Worm (Caenorhabditis elegans) whole organism, L4 larva: ENCODE data around the gene klp-20.

Experiments used
- F44E2.7 ChIP-seq: fragments of 200-800 bp; sonication (Bioruptor generic); IDR thresholded peaks from 2 replicates; pipeline ENCODE4 v2.1.2; 2022; ENCODE audit warnings: missing genetic modification characterization, missing compliant biosample characterization
- T20F7.1 ChIP-seq: fragments of 200-800 bp; sonication (Bioruptor generic); optimal IDR thresholded peaks from 2 replicates; lab custom pipeline; 2018; ENCODE audit warnings: mild to moderate bottlenecking, missing genetic modification characterization, missing compliant biosample characterization
- Y48G9A.11 ChIP-seq: fragments of 200-800 bp; sonication (Bioruptor generic); IDR thresholded peaks from 2 replicates; pipeline ENCODE4 v1.3.6; 2022; ENCODE audit warnings: missing genetic modification reagents, missing genetic modification characterization, missing compliant biosample characterization
- aha-1 ChIP-seq: fragments of 150-350 bp; peaks from one replicate; lab custom pipeline; 2014; ENCODE audit warnings: missing biosample characterization, missing genetic modification characterization
- ceh-28 ChIP-seq: fragments of 150-350 bp; optimal IDR thresholded peaks from 2 replicates; lab custom pipeline; 2014; ENCODE audit warnings: missing biosample characterization, missing genetic modification reagents, missing genetic modification characterization
- ctbp-1 ChIP-seq: fragments of 200-800 bp; sonication (Bioruptor generic); IDR thresholded peaks from 2 replicates; pipeline ENCODE4 v1.3.6; 2022; ENCODE audit warnings: missing genetic modification reagents, missing genetic modification characterization, missing compliant biosample characterization
- daf-16 ChIP-seq, 3 experiments: sonication (generic microtip); optimal IDR thresholded peaks; 2 replicates each; lab custom pipeline; 2016 to 2017; ENCODE audit warnings: missing genetic modification characterization in 3 of 3, missing genetic modification reagents in 3 of 3, mild to moderate bottlenecking in 2 of 3, missing compliant biosample characterization in 2 of 3, missing biosample characterization in 1 of 3, moderate library complexity in 1 of 3
- dpl-1 ChIP-seq: fragments of 150-350 bp; optimal IDR thresholded peaks from 2 replicates; lab custom pipeline; 2014; ENCODE audit warnings: missing biosample characterization, missing genetic modification reagents, missing genetic modification characterization
- egl-27 ChIP-seq: sonication (generic microtip); optimal IDR thresholded peaks from 3 replicates; lab custom pipeline; 2017; ENCODE audit warnings: missing biosample characterization, missing genetic modification reagents, missing genetic modification characterization
- hlh-30 ChIP-seq: sonication (generic microtip); optimal IDR thresholded peaks from 2 replicates; lab custom pipeline; 2017; ENCODE audit warnings: antibody characterized with exemption, mild to moderate bottlenecking, missing genetic modification characterization, missing compliant biosample characterization; ENCODE audit not compliant: insufficient read depth
- lsy-2 ChIP-seq, 2 experiments: fragments of 150-350 bp in 1 of 2; sonication (generic microtip) in 1 of 2; optimal IDR thresholded peaks; 2 replicates each; lab custom pipeline; 2014 to 2017; ENCODE audit warnings: missing biosample characterization in 2 of 2, missing genetic modification characterization in 2 of 2
- madf-5 ChIP-seq, 2 experiments: fragments of 200-800 bp; sonication (Bioruptor generic); IDR thresholded peaks; 2 replicates each; pipeline ENCODE4 v1.3.6; 2022; ENCODE audit warnings: missing compliant biosample characterization in 2 of 2, missing genetic modification characterization in 2 of 2
- nhr-111 ChIP-seq: fragments of 200-800 bp; sonication (Bioruptor generic); optimal IDR thresholded peaks from 2 replicates; lab custom pipeline; 2018; ENCODE audit warnings: mild to moderate bottlenecking, missing genetic modification characterization, missing compliant biosample characterization
- nhr-28 ChIP-seq: fragments of 150-350 bp; optimal IDR thresholded peaks from 2 replicates; lab custom pipeline; 2014; ENCODE audit warnings: missing biosample characterization, missing genetic modification characterization
- nhr-41 ChIP-seq: fragments of 200-800 bp; sonication (Bioruptor generic); IDR thresholded peaks from 2 replicates; pipeline ENCODE4 v1.3.6; 2022; ENCODE audit warnings: missing genetic modification reagents, missing genetic modification characterization, missing compliant biosample characterization
- nhr-77 ChIP-seq: fragments of 150-350 bp; optimal IDR thresholded peaks from 2 replicates; lab custom pipeline; 2014; ENCODE audit warnings: missing biosample characterization, missing genetic modification characterization
- pqm-1 ChIP-seq: sonication (generic microtip); optimal IDR thresholded peaks from 2 replicates; lab custom pipeline; 2017; ENCODE audit warnings: missing biosample characterization, missing genetic modification characterization
- rbr-2 ChIP-seq: sonication (generic microtip); optimal IDR thresholded peaks from 2 replicates; lab custom pipeline; 2016; ENCODE audit warnings: missing genotype, missing genetic modification characterization, missing compliant biosample characterization
- set-16 ChIP-seq: fragments of 200-800 bp; sonication (Bioruptor generic); IDR thresholded peaks from 2 replicates; pipeline ENCODE4 v1.3.6; 2022; ENCODE audit warnings: missing genetic modification reagents, missing genetic modification characterization, missing compliant biosample characterization
- skn-1 ChIP-seq: fragments of 150-350 bp; optimal IDR thresholded peaks from 2 replicates; lab custom pipeline; 2014; ENCODE audit warnings: missing biosample characterization, missing genetic modification characterization
- snpc-1.2 ChIP-seq: fragments of 200-800 bp; sonication (Bioruptor generic); IDR thresholded peaks from 2 replicates; pipeline ENCODE4 v1.3.6; 2022; ENCODE audit warnings: missing genetic modification reagents, missing genetic modification characterization, missing compliant biosample characterization
- spr-1 ChIP-seq: sonication (generic microtip); optimal IDR thresholded peaks from 2 replicates; lab custom pipeline; 2016; ENCODE audit warnings: mild to moderate bottlenecking, missing genetic modification characterization, missing compliant biosample characterization
- spr-3 ChIP-seq: fragments of 200-800 bp; sonication (Bioruptor generic); optimal IDR thresholded peaks from 2 replicates; lab custom pipeline; 2018; ENCODE audit warnings: mild to moderate bottlenecking, missing genetic modification characterization, missing compliant biosample characterization
- tag-97 ChIP-seq: fragments of 200-800 bp; sonication (Bioruptor generic); IDR thresholded peaks from 2 replicates; pipeline ENCODE4 v1.3.6; 2022; ENCODE audit warnings: missing genetic modification characterization, missing compliant biosample characterization
- tra-1 ChIP-seq: fragments of 200-800 bp; sonication (Bioruptor generic); IDR thresholded peaks from 2 replicates; pipeline ENCODE4 v1.3.6; 2022; ENCODE audit warnings: missing genetic modification reagents, missing genetic modification characterization, missing compliant biosample characterization
- unc-62 ChIP-seq, 3 experiments: fragments of 150-350 bp in 1 of 3; sonication (generic microtip); optimal IDR thresholded peaks in 2 of 3; peaks in 1 of 3; 1 replicate in 1 of 3; 2 replicates in 2 of 3; lab custom pipeline; 2014 to 2017; ENCODE audit warnings: missing biosample characterization in 3 of 3, missing genetic modification characterization in 3 of 3, missing genetic modification reagents in 3 of 3, missing genotype in 1 of 3
- zfp-2 ChIP-seq: sonication (generic microtip); optimal IDR thresholded peaks from 2 replicates; lab custom pipeline; 2016; ENCODE audit warnings: mild to moderate bottlenecking, missing genetic modification characterization, missing compliant biosample characterization

Gene klp-20

ce11 chrIII:182080-182479, 27.7 kb upstream of the klp-20 start, which contains the start of gene F40G9.15:
Gene F40G9.15, plus strand, starts transcription at chrIII:182380.
- TF ChIP-seq madf-5 (GFP tag; IDR thresholded peaks at IDR 0.05; lab: Robert Waterston, UW): 0 out of 4 replicates have a peak, but pooled peaks of 1 of the 2 experiments have one; percentile 44
- no peak for TF ChIP-seq nhr-111 (GFP tag; lab: Kevin White, UChicago)
- TF ChIP-seq, all 104 proteins: peak for 1

ce11 chrIII:183072-183471, 26.7 kb upstream of the klp-20 start:
- no peak for TF ChIP-seq ctbp-1 (GFP tag; lab: Robert Waterston, UW)
- peak; percentile 69 for TF ChIP-seq nhr-28
- peak; percentile 53 for TF ChIP-seq nhr-77 (tag; lab: Kevin White, UChicago)
- peak; percentile 36 for TF ChIP-seq pqm-1 (tag; lab: Kevin White, UChicago)
- TF ChIP-seq snpc-1.2 (GFP tag; lab: Robert Waterston, UW): no peak

- TF ChIP-seq tag-97 (GFP tag; lab: Robert Waterston, UW) (no peak), ceh-28 (tag; lab: Kevin White, UChicago) (peak; percentile 24), egl-27 (tag; lab: Kevin White, UChicago) (no peak), set-16 (GFP tag; lab: Robert Waterston, UW) (no peak), lsy-2 (tag; optimal IDR thresholded peaks at IDR 0.05; lab: Kevin White, UChicago) (no peak), F44E2.7 (GFP tag; lab: Robert Waterston, UW) (no peak), daf-16 (GFP tag; optimal IDR thresholded peaks at IDR 0.05; lab: Kevin White, UChicago) (no peak), daf-16 (tag; optimal IDR thresholded peaks at IDR 0.05; lab: Kevin White, UChicago) (no peak), unc-62 (GFP tag; optimal IDR thresholded peaks at IDR 0.05 in 1 of 2; lab: Kevin White, UChicago) (no peak), unc-62 (tag; optimal IDR thresholded peaks at IDR 0.05; lab: Kevin White, UChicago) (no peak)
Observed at ce11 chrIII:184335-184734, 25.5 kb upstream of the klp-20 start.

ce11 chrIII:185909-186308, 23.9 kb upstream of the klp-20 start:
- TF ChIP-seq aha-1 (tag; lab: Kevin White, UChicago): peak; percentile 26

ce11 chrIII:187829-188228, 22.0 kb upstream of the klp-20 start, which contains the start of gene mxl-2:
Gene mxl-2, minus strand, starts transcription at chrIII:188131.
- TF ChIP-seq set-16 (GFP tag; lab: Robert Waterston, UW) (peak; percentile 75), pqm-1 (tag; lab: Kevin White, UChicago) (no peak)

ce11 chrIII:188426-188888, 21.3 kb upstream of the klp-20 start, which contains the start of gene ubc-20:
Gene ubc-20, plus strand, starts transcription at chrIII:188838.
- TF ChIP-seq rbr-2 (tag; lab: Kevin White, UChicago) (no peak), T20F7.1 (GFP tag; lab: Kevin White, UChicago) (peak; percentile 98), Y48G9A.11 (peak; percentile 95), dpl-1 (GFP tag; lab: Kevin White, UChicago) (peak; percentile 15), lsy-2 (tag; optimal IDR thresholded peaks at IDR 0.05; lab: Kevin White, UChicago) (peak in 1 of 2 experiments; percentile 26), skn-1 (tag; lab: Kevin White, UChicago) (no peak), daf-16 (GFP tag; optimal IDR thresholded peaks at IDR 0.05; lab: Kevin White, UChicago) (no peak), daf-16 (tag; optimal IDR thresholded peaks at IDR 0.05; lab: Kevin White, UChicago) (peak; percentile 11), nhr-77 (tag; lab: Kevin White, UChicago) (peak; percentile 25), spr-3 (no peak), nhr-41 (no peak), tra-1 (GFP tag; lab: Robert Waterston, UW) (no peak), hlh-30 (tag; lab: Kevin White, UChicago) (peak; percentile 62), zfp-2 (tag; lab: Kevin White, UChicago) (no peak)

- TF ChIP-seq spr-1 (tag; lab: Kevin White, UChicago) (no peak), aha-1 (tag; lab: Kevin White, UChicago) (peak; percentile 79)
Observed at ce11 chrIII:189280-189679, 20.5 kb upstream of the klp-20 start.
